Worm (Caenorhabditis elegans) whole organism, late embryonic: Measurements from ENCODE around the gene C34E10.10.
A peak's percentile ranks its signal among the peaks of the same experiment; 100 is the strongest.

Source experiments
- C08G9.2 ChIP-seq: sonication (generic microtip); optimal IDR thresholded peaks from 2 replicates; lab custom pipeline; 2016; ENCODE audit warnings: mild to moderate bottlenecking, missing genetic modification characterization, moderate library complexity, missing compliant biosample characterization
- C38D4.7 ChIP-seq: fragments of 200-800 bp; sonication (Bioruptor generic); optimal IDR thresholded peaks from 2 replicates; lab custom pipeline; 2018; ENCODE audit warnings: mild to moderate bottlenecking, missing genetic modification characterization, moderate library complexity, missing compliant biosample characterization
- K02D7.2 ChIP-seq: sonication (generic microtip); optimal IDR thresholded peaks from 2 replicates; lab custom pipeline; 2017; ENCODE audit warnings: mild to moderate bottlenecking, missing genetic modification characterization, missing compliant biosample characterization
- T23F11.4 ChIP-seq: fragments of 200-800 bp; sonication (Bioruptor generic); optimal IDR thresholded peaks from 2 replicates; lab custom pipeline; 2018; ENCODE audit warnings: mild to moderate bottlenecking, missing genetic modification characterization, missing compliant biosample characterization
- ahr-1 ChIP-seq: sonication (generic microtip); optimal IDR thresholded peaks from 2 replicates; lab custom pipeline; 2016; ENCODE audit warnings: missing genetic modification characterization, missing compliant biosample characterization
- ceh-19 ChIP-seq: fragments of 200-800 bp; sonication (Bioruptor generic); optimal IDR thresholded peaks from 2 replicates; lab custom pipeline; 2018; ENCODE audit warnings: mild to moderate bottlenecking, missing genetic modification characterization, missing compliant biosample characterization
- ceh-22 ChIP-seq: sonication (generic microtip); optimal IDR thresholded peaks from 2 replicates; lab custom pipeline; 2017; ENCODE audit warnings: missing biosample characterization, missing genetic modification characterization
- ceh-30 ChIP-seq: fragments of 150-350 bp; optimal IDR thresholded peaks from 2 replicates; lab custom pipeline; 2014; ENCODE audit warnings: missing biosample characterization, missing genetic modification characterization
- ceh-31 ChIP-seq: sonication (generic microtip); optimal IDR thresholded peaks from 2 replicates; lab custom pipeline; 2016; ENCODE audit warnings: missing genetic modification characterization, missing compliant biosample characterization
- ceh-48 ChIP-seq: sonication (generic microtip); optimal IDR thresholded peaks from 2 replicates; lab custom pipeline; 2016; ENCODE audit warnings: missing genetic modification characterization, inconsistent platforms, missing compliant biosample characterization
- ceh-6 ChIP-seq: fragments of 200-800 bp; sonication (Bioruptor generic); optimal IDR thresholded peaks from 2 replicates; lab custom pipeline; 2018; ENCODE audit warnings: mild to moderate bottlenecking, missing genetic modification characterization, missing compliant biosample characterization
- ceh-9 ChIP-seq: sonication (generic microtip); optimal IDR thresholded peaks from 2 replicates; lab custom pipeline; 2016; ENCODE audit warnings: mild to moderate bottlenecking, missing genetic modification characterization, inconsistent platforms, missing compliant biosample characterization
- dmd-4 ChIP-seq: sonication (generic microtip); optimal IDR thresholded peaks from 2 replicates; lab custom pipeline; 2016; ENCODE audit warnings: borderline replicate concordance, missing genetic modification characterization, missing compliant biosample characterization
- elt-4 ChIP-seq: sonication (generic microtip); optimal IDR thresholded peaks from 2 replicates; lab custom pipeline; 2016; ENCODE audit warnings: missing genetic modification characterization, missing compliant biosample characterization
- ets-4 ChIP-seq: sonication (generic microtip); optimal IDR thresholded peaks from 2 replicates; lab custom pipeline; 2016; ENCODE audit warnings: missing genetic modification characterization, missing compliant biosample characterization
- eyg-1 ChIP-seq: sonication (generic microtip); optimal IDR thresholded peaks from 2 replicates; lab custom pipeline; 2016; ENCODE audit warnings: missing genotype, missing genetic modification characterization, missing compliant biosample characterization
- fax-1 ChIP-seq: sonication (generic microtip); optimal IDR thresholded peaks from 2 replicates; lab custom pipeline; 2016; ENCODE audit warnings: missing genotype, missing genetic modification characterization, missing compliant biosample characterization
- fkh-10 ChIP-seq: fragments of 150-350 bp; optimal IDR thresholded peaks from 2 replicates; lab custom pipeline; 2014; ENCODE audit warnings: missing biosample characterization, missing genetic modification reagents, missing genetic modification characterization
- fkh-6 ChIP-seq: sonication (generic microtip); optimal IDR thresholded peaks from 2 replicates; lab custom pipeline; 2016; ENCODE audit warnings: missing genetic modification characterization, missing compliant biosample characterization
- gmeb-2 ChIP-seq: sonication (generic microtip); optimal IDR thresholded peaks from 2 replicates; lab custom pipeline; 2016; ENCODE audit warnings: missing genetic modification characterization, inconsistent platforms, missing compliant biosample characterization
- hlh-30 ChIP-seq: sonication (generic microtip); optimal IDR thresholded peaks from 2 replicates; lab custom pipeline; 2017; ENCODE audit warnings: antibody characterized with exemption, missing genetic modification characterization, missing compliant biosample characterization; ENCODE audit not compliant: insufficient read depth
- hlh-6 ChIP-seq: sonication (generic microtip); optimal IDR thresholded peaks from 2 replicates; lab custom pipeline; 2016; ENCODE audit warnings: missing genotype, missing genetic modification characterization, missing compliant biosample characterization
- lin-11 ChIP-seq: fragments of 200-800 bp; sonication (Bioruptor generic); optimal IDR thresholded peaks from 2 replicates; lab custom pipeline; 2018; ENCODE audit warnings: mild to moderate bottlenecking, missing genetic modification characterization, missing compliant biosample characterization
- nhr-232 ChIP-seq: sonication (generic microtip); optimal IDR thresholded peaks from 2 replicates; lab custom pipeline; 2016; ENCODE audit warnings: missing genetic modification characterization, missing compliant biosample characterization
- odd-2 ChIP-seq: sonication (generic microtip); optimal IDR thresholded peaks from 2 replicates; lab custom pipeline; 2017; ENCODE audit warnings: antibody characterized with exemption, mild to moderate bottlenecking, missing genetic modification characterization, missing compliant biosample characterization
- pqm-1 ChIP-seq: sonication (generic microtip); optimal IDR thresholded peaks from 2 replicates; lab custom pipeline; 2016; ENCODE audit warnings: missing genetic modification characterization, missing compliant biosample characterization
- pros-1 ChIP-seq: fragments of 150-350 bp; optimal IDR thresholded peaks from 2 replicates; lab custom pipeline; 2014; ENCODE audit warnings: missing biosample characterization, missing genetic modification reagents, missing genetic modification characterization
- sdc-2 ChIP-seq: sonication (generic microtip); optimal IDR thresholded peaks from 2 replicates; lab custom pipeline; 2016; ENCODE audit warnings: missing genotype, missing genetic modification characterization, missing compliant biosample characterization
- sox-4 ChIP-seq: sonication (generic microtip); optimal IDR thresholded peaks from 2 replicates; lab custom pipeline; 2017; ENCODE audit warnings: mild to moderate bottlenecking, missing genetic modification characterization, inconsistent platforms, missing compliant biosample characterization
- tbx-2 ChIP-seq: sonication (generic microtip); optimal IDR thresholded peaks from 2 replicates; lab custom pipeline; 2016; ENCODE audit warnings: missing genetic modification characterization, missing compliant biosample characterization
- tbx-7 ChIP-seq: sonication (generic microtip); optimal IDR thresholded peaks from 2 replicates; lab custom pipeline; 2016; ENCODE audit warnings: missing genotype, missing genetic modification characterization, missing compliant biosample characterization
- unc-42 ChIP-seq: sonication (generic microtip); optimal IDR thresholded peaks from 2 replicates; lab custom pipeline; 2016; ENCODE audit warnings: missing genotype, missing genetic modification characterization, missing compliant biosample characterization
- zip-5 ChIP-seq: sonication (generic microtip); optimal IDR thresholded peaks from 2 replicates; lab custom pipeline; 2016; ENCODE audit warnings: missing genetic modification characterization, missing compliant biosample characterization
- ztf-16 ChIP-seq: sonication (generic microtip); optimal IDR thresholded peaks from 2 replicates; lab custom pipeline; 2017; ENCODE audit warnings: missing genetic modification characterization, missing compliant biosample characterization

The C34E10.10 gene

ce11 chrIII:5196298-5197045, 31.2 kb downstream of the C34E10.10 start:
- no peak for TF ChIP-seq ceh-30 (tag; lab: Kevin White, UChicago)
- no peak for TF ChIP-seq fkh-6 (tag; lab: Kevin White, UChicago)
- no peak for TF ChIP-seq lin-11
- no peak for TF ChIP-seq fax-1 (tag; lab: Kevin White, UChicago)
- TF ChIP-seq ahr-1 (tag; lab: Kevin White, UChicago): no peak
- TF ChIP-seq fkh-10: no peak
- TF ChIP-seq K02D7.2: no peak
- TF ChIP-seq eyg-1 (tag; lab: Kevin White, UChicago): no peak
- no peak for TF ChIP-seq elt-4
- TF ChIP-seq odd-2 (tag; lab: Kevin White, UChicago): no peak
- TF ChIP-seq dmd-4 (tag; lab: Kevin White, UChicago): no peak
- TF ChIP-seq sox-4 (tag; lab: Kevin White, UChicago): no peak
- TF ChIP-seq ceh-19 (GFP tag; lab: Kevin White, UChicago): no peak
- no peak for TF ChIP-seq sdc-2
- TF ChIP-seq ceh-6 (GFP tag; lab: Kevin White, UChicago): no peak
- TF ChIP-seq ceh-22 (tag; lab: Kevin White, UChicago): no peak
- no peak for TF ChIP-seq hlh-30 (tag; lab: Kevin White, UChicago)
- TF ChIP-seq ceh-9 (tag; lab: Kevin White, UChicago): no peak
- TF ChIP-seq, all 69 proteins: peak for 0

ce11 chrIII:5195690-5196089, 32.0 kb downstream of the C34E10.10 start, which contains the start of gene moc-6:
Gene moc-6 (plus strand): TSS chrIII:5195990.
- TF ChIP-seq T23F11.4 (GFP tag; lab: Kevin White, UChicago): no peak
- TF ChIP-seq zip-5 (tag; lab: Kevin White, UChicago): no peak
- no peak for TF ChIP-seq ztf-16
- no peak for TF ChIP-seq pqm-1 (tag; lab: Kevin White, UChicago)
- no peak for TF ChIP-seq eyg-1 (tag; lab: Kevin White, UChicago)
- no peak for TF ChIP-seq fkh-6 (tag; lab: Kevin White, UChicago)
- no peak for TF ChIP-seq ceh-19 (GFP tag; lab: Kevin White, UChicago)
- no peak for TF ChIP-seq C38D4.7 (GFP tag; lab: Kevin White, UChicago)
- no peak for TF ChIP-seq odd-2 (tag; lab: Kevin White, UChicago)
- TF ChIP-seq fkh-10: no peak
- TF ChIP-seq ceh-48 (tag; lab: Kevin White, UChicago): no peak
- no peak for TF ChIP-seq ahr-1 (tag; lab: Kevin White, UChicago)
- TF ChIP-seq ceh-31 (tag; lab: Kevin White, UChicago): no peak
- no peak for TF ChIP-seq C08G9.2
- no peak for TF ChIP-seq hlh-6
- no peak for TF ChIP-seq nhr-232 (tag; lab: Kevin White, UChicago)
- TF ChIP-seq ets-4 (tag; lab: Kevin White, UChicago): no peak
- TF ChIP-seq tbx-2 (tag; lab: Kevin White, UChicago): no peak
- TF ChIP-seq tbx-7: no peak
- no peak for TF ChIP-seq sdc-2
- TF ChIP-seq, all 69 proteins: peak for 0

ce11 chrIII:5193266-5193665, 34.4 kb downstream of the C34E10.10 start:
- no peak for TF ChIP-seq lin-11
- peak; percentile 18 for TF ChIP-seq hlh-30 (tag; lab: Kevin White, UChicago)

ce11 chrIII:5190671-5191174, 37.0 kb downstream of the C34E10.10 start, which contains the start of gene hira-1:
Gene hira-1 (plus strand): TSS chrIII:5191124.
- TF ChIP-seq gmeb-2 (no peak), C38D4.7 (GFP tag; lab: Kevin White, UChicago) (no peak), C08G9.2 (no peak), lin-11 (no peak), unc-42 (tag; lab: Kevin White, UChicago) (peak; percentile 55), pros-1 (tag; lab: Kevin White, UChicago) (no peak)
- TF ChIP-seq, all 69 proteins: peak for 1
